Worm (Caenorhabditis elegans) whole organism, L1 larva: Measurements from ENCODE around the gene dyf-2.

Source experiments
- blmp-1 ChIP-seq: fragments of 150-350 bp; optimal IDR thresholded peaks from 2 replicates; lab custom pipeline; 2014; ENCODE audit warnings: missing biosample characterization, missing genetic modification characterization
- unc-62 ChIP-seq: fragments of 150-350 bp; optimal IDR thresholded peaks from 2 replicates; lab custom pipeline; 2014; ENCODE audit warnings: missing biosample characterization, missing genetic modification reagents, missing genetic modification characterization

DNA sequence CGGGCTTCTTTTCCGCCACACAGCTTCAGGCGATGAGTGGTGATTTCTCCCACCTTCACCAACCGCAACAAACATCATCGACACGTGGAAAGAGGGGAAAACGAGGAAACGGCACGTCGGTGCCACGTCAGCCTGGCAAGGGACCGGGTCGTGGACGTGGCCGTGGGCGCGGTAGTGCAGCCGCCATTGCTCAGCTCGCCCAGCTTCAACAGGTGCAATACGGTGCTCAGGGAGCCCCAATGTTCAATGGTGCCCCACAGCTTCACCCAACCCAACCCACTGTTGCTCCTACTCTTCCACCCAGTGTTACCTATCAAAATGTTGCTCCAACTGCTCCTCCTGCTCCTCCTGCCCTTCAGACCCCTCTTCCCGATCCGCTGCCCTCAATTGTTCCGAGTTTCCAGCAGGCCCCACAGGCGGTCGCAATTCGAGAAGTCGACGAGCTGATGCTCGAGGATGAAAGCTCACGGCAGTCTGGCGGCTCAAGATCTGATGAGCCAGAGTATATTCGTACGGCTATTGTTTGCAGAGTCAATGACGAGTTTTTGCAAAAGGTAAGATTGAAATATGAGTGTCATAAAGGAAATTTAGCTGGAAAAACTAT is 40.3 kb downstream of the dyf-2 start:
- TF ChIP-seq blmp-1 (no peak), unc-62 (GFP tag; lab: Kevin White, UChicago) (no peak)
